Worm (Caenorhabditis elegans) whole organism, L4/young adult: Measurements from ENCODE around the gene arrd-22.

Source experiments
- W03F9.2 ChIP-seq: fragments of 150-350 bp; optimal IDR thresholded peaks from 2 replicates; lab custom pipeline; 2014; ENCODE audit warnings: missing biosample characterization, missing genetic modification characterization
- him-1 ChIP-seq: sonication (generic microtip); optimal IDR thresholded peaks from 2 replicates; lab custom pipeline; 2016; ENCODE audit warnings: missing genotype, missing genetic modification reagents, missing genetic modification characterization, missing compliant biosample characterization

ce11 chrV:3455135-3455747 is 44.9 kb downstream of the arrd-22 start:
- TF ChIP-seq W03F9.2 (tag; lab: Kevin White, UChicago) (no peak), him-1 (tag; lab: Kevin White, UChicago) (no peak)
